Fruit fly (Drosophila melanogaster): Measurements from ENCODE around the gene Lkb1.

DNA sequence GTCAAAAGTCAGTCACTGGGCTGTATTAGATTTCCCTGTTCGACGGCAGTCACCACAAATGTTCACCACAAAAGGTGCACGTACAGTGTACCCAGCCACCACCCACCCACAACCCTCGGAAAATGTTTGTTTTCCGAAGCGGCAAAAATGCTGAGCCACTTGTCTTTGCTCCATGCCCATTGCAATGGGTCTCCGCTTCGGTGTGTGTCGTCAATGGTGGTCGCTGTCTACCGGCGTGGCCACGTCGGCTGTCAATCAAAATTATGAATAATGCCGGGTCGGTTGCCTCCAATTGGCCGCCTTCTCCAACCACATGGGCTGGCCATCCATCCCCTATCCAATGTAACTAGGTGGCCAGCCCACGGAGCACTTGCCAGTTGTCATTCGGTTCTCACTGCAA is 23.8 kb downstream of the Lkb1 start, which contains the start of gene ninaB:
- no peak for TF ChIP-seq lz (GFP tag; optimal IDR thresholded peaks at IDR 0.05)
- TF ChIP-seq CG6163 (GFP tag; IDR thresholded peaks at IDR 0.05), result no peak
- no peak for TF ChIP-seq vri (GFP tag; optimal IDR thresholded peaks at IDR 0.05)
- no peak for TF ChIP-seq fd59A (GFP tag; optimal IDR thresholded peaks at IDR 0.05)
- no peak for TF ChIP-seq CG9139 (GFP tag; optimal IDR thresholded peaks at IDR 0.05)

All from whole organism, prepupa.